Worm (Caenorhabditis elegans) whole organism, L3 larva: ENCODE results near the gene srw-36.

Source experiments
- ZK546.5 ChIP-seq: sonication (generic microtip); optimal IDR thresholded peaks from 2 replicates; lab custom pipeline; 2017; ENCODE audit warnings: missing biosample characterization, missing genetic modification characterization
- ama-1 ChIP-seq: fragments of 150-350 bp; optimal IDR thresholded peaks from 2 replicates; lab custom pipeline; 2018
- ceh-82 ChIP-seq: fragments of 150-350 bp; optimal IDR thresholded peaks from 2 replicates; lab custom pipeline; 2014; ENCODE audit warnings: missing biosample characterization, missing genetic modification characterization
- lin-15B ChIP-seq: fragments of 150-350 bp; optimal IDR thresholded peaks from 2 replicates; lab custom pipeline; 2014; ENCODE audit warnings: missing biosample characterization, missing genetic modification characterization
- pqm-1 ChIP-seq: fragments of 150-350 bp; optimal IDR thresholded peaks from 2 replicates; lab custom pipeline; 2017; ENCODE audit warnings: missing biosample characterization, missing genetic modification characterization, inconsistent platforms
- sea-2 ChIP-seq: fragments of 150-350 bp; sonication (generic microtip); optimal IDR thresholded peaks from 4 replicates; lab custom pipeline; 2014; ENCODE audit warnings: missing biosample characterization, missing genetic modification reagents, missing genetic modification characterization
- unc-39 ChIP-seq: sonication (generic microtip); optimal IDR thresholded peaks from 4 replicates; lab custom pipeline; 2017; ENCODE audit warnings: missing biosample characterization, missing genetic modification characterization

ce11 chrV:16706549-16706948 lies 23.6 kb downstream of the srw-36 start, which contains the start of gene clec-9:
- TF ChIP-seq lin-15B (tag; lab: Kevin White, UChicago) (no peak), sea-2 (GFP tag; lab: Kevin White, UChicago) (no peak), unc-39 (tag; lab: Kevin White, UChicago) (no peak), ceh-82 (no peak), pqm-1 (no peak), ama-1 (lab: Kevin White, UChicago) (no peak), ZK546.5 (tag; lab: Kevin White, UChicago) (no peak)
